Fruit fly (Drosophila melanogaster) whole organism, embryonic: ENCODE measurements around the gene fan.

Experiments used
- Asciz ChIP-seq: fragments of 200-800 bp; sonication (Bioruptor generic); optimal IDR thresholded peaks from 2 replicates; lab custom pipeline; 2017; ENCODE audit warnings: missing biosample characterization, mild to moderate bottlenecking, missing genetic modification characterization, missing genetic modification reagents
- CG1024 ChIP-seq: fragments of 200-800 bp; sonication (Bioruptor generic); IDR thresholded peaks from 2 replicates; pipeline ENCODE4 v1.3.6; 2022; ENCODE audit warnings: missing biosample characterization, missing genetic modification characterization
- CG10431 ChIP-seq: fragments of 200-800 bp; sonication (Bioruptor generic); optimal IDR thresholded peaks from 3 replicates; lab custom pipeline; 2018; ENCODE audit warnings: missing biosample characterization, mild to moderate bottlenecking, missing genetic modification characterization
- CG11093 ChIP-seq: fragments of 200-800 bp; sonication (Bioruptor generic); IDR thresholded peaks from 3 replicates; pipeline ENCODE4 v1.3.6; 2022; ENCODE audit warnings: missing biosample characterization, missing genetic modification characterization
- CG11560 ChIP-seq: fragments of 200-800 bp; sonication (Bioruptor generic); IDR thresholded peaks from 3 replicates; pipeline ENCODE4 v1.3.6; 2022; ENCODE audit warnings: missing biosample characterization, missing genetic modification characterization
- CG11696 ChIP-seq: fragments of 200-800 bp; sonication (Bioruptor generic); IDR thresholded peaks from 2 replicates; pipeline ENCODE4 v1.3.6; 2022; ENCODE audit warnings: missing biosample characterization, missing genetic modification characterization
- CG1233 ChIP-seq: fragments of 200-800 bp; sonication (Bioruptor generic); optimal IDR thresholded peaks from 4 replicates; lab custom pipeline; 2018; ENCODE audit warnings: missing biosample characterization, mild to moderate bottlenecking, missing genetic modification characterization
- CG13894 ChIP-seq: fragments of 200-800 bp; sonication (Bioruptor generic); optimal IDR thresholded peaks from 3 replicates; lab custom pipeline; 2018; ENCODE audit warnings: missing biosample characterization, mild to moderate bottlenecking, missing genetic modification characterization, moderate library complexity
- CG15269 ChIP-seq: fragments of 200-800 bp; sonication (Bioruptor generic); optimal IDR thresholded peaks from 2 replicates; lab custom pipeline; 2018; ENCODE audit warnings: missing biosample characterization, mild to moderate bottlenecking, missing genetic modification characterization, moderate library complexity
- CG15514 ChIP-seq: fragments of 200-800 bp; sonication (Bioruptor generic); optimal IDR thresholded peaks from 3 replicates; lab custom pipeline; 2017; ENCODE audit warnings: missing biosample characterization, missing genetic modification characterization, mild to moderate bottlenecking, moderate library complexity, missing genetic modification reagents
- CG1647 ChIP-seq: fragments of 200-800 bp; sonication (Bioruptor generic); optimal IDR thresholded peaks from 3 replicates; lab custom pipeline; 2016; ENCODE audit warnings: missing biosample characterization, missing genetic modification characterization
- CG16779 ChIP-seq: fragments of 200-800 bp; sonication (Bioruptor generic); IDR thresholded peaks from 2 replicates; pipeline ENCODE4 v1.3.6; 2022; ENCODE audit warnings: missing biosample characterization, missing genetic modification characterization
- CG17186 ChIP-seq: fragments of 200-800 bp; sonication (Bioruptor generic); optimal IDR thresholded peaks from 3 replicates; lab custom pipeline; 2017; ENCODE audit warnings: missing biosample characterization, missing genetic modification reagents, missing genetic modification characterization
- CG17612 ChIP-seq: fragments of 200-800 bp; sonication (Bioruptor generic); IDR thresholded peaks from 2 replicates; pipeline ENCODE4 v1.3.6; 2022; ENCODE audit warnings: missing biosample characterization, missing genetic modification characterization
- CG30020 ChIP-seq: fragments of 200-800 bp; optimal IDR thresholded peaks from 2 replicates; lab custom pipeline; 2019; ENCODE audit warnings: missing biosample characterization, mild to moderate bottlenecking, missing genetic modification characterization, moderate library complexity
- CG31441 ChIP-seq: fragments of 200-800 bp; sonication (Bioruptor generic); IDR thresholded peaks from 2 replicates; pipeline ENCODE4 v1.3.6; 2022; ENCODE audit warnings: missing biosample characterization, missing genetic modification characterization
- CG4424 ChIP-seq: fragments of 200-800 bp; sonication (Bioruptor generic); optimal IDR thresholded peaks from 3 replicates; lab custom pipeline; 2016; ENCODE audit warnings: missing biosample characterization, missing genetic modification characterization
- CG4617 ChIP-seq: fragments of 200-800 bp; sonication (Bioruptor generic); optimal IDR thresholded peaks from 3 replicates; lab custom pipeline; 2016; ENCODE audit warnings: missing biosample characterization, missing genetic modification characterization, borderline replicate concordance
- CG7987 ChIP-seq: fragments of 200-800 bp; sonication (Bioruptor generic); optimal IDR thresholded peaks from 2 replicates; lab custom pipeline; 2018; ENCODE audit warnings: missing biosample characterization, mild to moderate bottlenecking, missing genetic modification characterization, moderate library complexity
- CG8290 ChIP-seq, 3 experiments: fragments of 200-800 bp; sonication (Bioruptor generic); optimal IDR thresholded peaks; 2 replicates each; lab custom pipeline; 2016 to 2019; ENCODE audit warnings: missing biosample characterization in 3 of 3, missing genetic modification characterization in 3 of 3, mild to moderate bottlenecking in 2 of 3, moderate library complexity in 1 of 3
- CG8765 ChIP-seq: fragments of 200-800 bp; sonication (Bioruptor generic); IDR thresholded peaks from 2 replicates; pipeline ENCODE4 v1.3.6; 2022; ENCODE audit warnings: missing biosample characterization, missing genetic modification characterization
- CG9437 ChIP-seq: fragments of 200-800 bp; sonication (Bioruptor generic); optimal IDR thresholded peaks from 2 replicates; lab custom pipeline; 2018; ENCODE audit warnings: missing biosample characterization, mild to moderate bottlenecking, missing genetic modification characterization
- CG9609 ChIP-seq: fragments of 200-800 bp; sonication (Bioruptor generic); optimal IDR thresholded peaks from 3 replicates; lab custom pipeline; 2016; ENCODE audit warnings: missing biosample characterization, missing genetic modification characterization
- D19B ChIP-seq: fragments of 200-800 bp; sonication (Bioruptor generic); optimal IDR thresholded peaks from 2 replicates; lab custom pipeline; 2017; ENCODE audit warnings: missing biosample characterization, mild to moderate bottlenecking, missing genetic modification characterization
- HLH3B ChIP-seq: fragments of 200-800 bp; sonication (Bioruptor generic); IDR thresholded peaks from 2 replicates; pipeline ENCODE4 v1.3.6; 2022; ENCODE audit warnings: missing biosample characterization, missing genetic modification characterization
- HLH4C ChIP-seq: fragments of 200-800 bp; sonication (Bioruptor generic); IDR thresholded peaks from 3 replicates; pipeline ENCODE4 v1.3.6; 2022; ENCODE audit warnings: missing biosample characterization, missing genetic modification characterization; ENCODE audit not compliant: partially characterized antibody
- Hand ChIP-seq: fragments of 200-800 bp; sonication (Bioruptor generic); optimal IDR thresholded peaks from 2 replicates; lab custom pipeline; 2017; ENCODE audit warnings: mild to moderate bottlenecking, missing biosample characterization, missing genetic modification reagents, missing genetic modification characterization
- HmgD ChIP-seq: fragments of 200-800 bp; sonication (Bioruptor generic); optimal IDR thresholded peaks from 3 replicates; lab custom pipeline; 2016; ENCODE audit warnings: missing biosample characterization, missing genetic modification characterization
- Hr78 ChIP-seq, 2 experiments: fragments of 200-800 bp in 1 of 2; fragments of >200 bp in 1 of 2; sonication (Bioruptor generic) in 1 of 2; optimal IDR thresholded peaks; 2 replicates each; lab custom pipeline; 2017 to 2019; ENCODE audit warnings: missing biosample characterization in 2 of 2, missing genetic modification characterization in 2 of 2, mild to moderate bottlenecking in 1 of 2, moderate library complexity in 1 of 2
- Mad ChIP-seq: fragments of 200-800 bp; sonication (Bioruptor generic); optimal IDR thresholded peaks from 2 replicates; lab custom pipeline; 2016; ENCODE audit warnings: missing biosample characterization, missing genetic modification characterization
- Nf-YC ChIP-seq: fragments of 200-800 bp; optimal IDR thresholded peaks from 3 replicates; lab custom pipeline; 2019; ENCODE audit warnings: missing biosample characterization, mild to moderate bottlenecking, missing genetic modification characterization, moderate library complexity
- Opbp ChIP-seq: fragments of 200-800 bp; sonication (Bioruptor generic); IDR thresholded peaks from 3 replicates; pipeline ENCODE4 v1.3.6; 2022; ENCODE audit warnings: missing biosample characterization, missing genetic modification characterization; ENCODE audit not compliant: partially characterized antibody
- Sry-β ChIP-seq: fragments of 200-800 bp; sonication (Bioruptor generic); optimal IDR thresholded peaks from 2 replicates; lab custom pipeline; 2018; ENCODE audit warnings: missing biosample characterization, mild to moderate bottlenecking, missing genetic modification characterization, moderate library complexity
- ac ChIP-seq: fragments of 200-800 bp; sonication (Bioruptor generic); optimal IDR thresholded peaks from 3 replicates; lab custom pipeline; 2017; ENCODE audit warnings: missing biosample characterization, mild to moderate bottlenecking, missing genetic modification characterization
- ase ChIP-seq: fragments of 200-800 bp; sonication (Bioruptor generic); IDR thresholded peaks from 3 replicates; pipeline ENCODE4 v1.3.6; 2022; ENCODE audit warnings: missing biosample characterization, missing genetic modification characterization
- dati ChIP-seq: fragments of 200-800 bp; sonication (Bioruptor generic); IDR thresholded peaks from 2 replicates; pipeline ENCODE4 v1.3.6; 2022; ENCODE audit warnings: missing biosample characterization, missing genetic modification characterization
- dysf ChIP-seq: fragments of 200-800 bp; sonication (Bioruptor generic); IDR thresholded peaks from 3 replicates; pipeline ENCODE4 v1.3.6; 2022; ENCODE audit warnings: missing biosample characterization, missing genetic modification characterization
- gro ChIP-seq: fragments of 200-800 bp; sonication (Bioruptor generic); optimal IDR thresholded peaks from 2 replicates; lab custom pipeline; 2016; ENCODE audit warnings: missing biosample characterization, missing genetic modification characterization
- gsb-n ChIP-seq: fragments of 200-800 bp; sonication (Bioruptor generic); optimal IDR thresholded peaks from 3 replicates; lab custom pipeline; 2018; ENCODE audit warnings: missing biosample characterization, mild to moderate bottlenecking, missing genetic modification characterization
- lab ChIP-seq: fragments of 200-800 bp; sonication (Bioruptor generic); optimal IDR thresholded peaks from 3 replicates; lab custom pipeline; 2017; ENCODE audit warnings: missing biosample characterization, missing genetic modification characterization, mild to moderate bottlenecking, moderate library complexity, missing genetic modification reagents
- lov ChIP-seq, 2 experiments: fragments of 200-800 bp in 1 of 2; fragments of >200 bp in 1 of 2; sonication (Bioruptor generic) in 1 of 2; IDR thresholded peaks in 1 of 2; optimal IDR thresholded peaks in 1 of 2; 2 replicates in 1 of 2; 3 replicates in 1 of 2; pipeline versions ENCODE4 v1.3.6 to Lab custom; 2017 to 2022; ENCODE audit warnings: missing biosample characterization in 1 of 2, missing genetic modification characterization in 1 of 2
- nom ChIP-seq: fragments of 200-800 bp; sonication (Bioruptor generic); optimal IDR thresholded peaks from 2 replicates; lab custom pipeline; 2017; ENCODE audit warnings: missing biosample characterization, missing genetic modification characterization, mild to moderate bottlenecking, moderate library complexity, missing genetic modification reagents
- oc ChIP-seq: fragments of 200-800 bp; sonication (Bioruptor generic); optimal IDR thresholded peaks from 2 replicates; lab custom pipeline; 2018; ENCODE audit warnings: missing biosample characterization, mild to moderate bottlenecking, missing genetic modification characterization, moderate library complexity
- odd ChIP-seq: fragments of 200-800 bp; sonication (Bioruptor generic); optimal IDR thresholded peaks from 2 replicates; lab custom pipeline; 2017; ENCODE audit warnings: missing biosample characterization, mild to moderate bottlenecking, missing genetic modification characterization
- ssp ChIP-seq: fragments of 200-800 bp; sonication (Bioruptor generic); IDR thresholded peaks from 2 replicates; pipeline ENCODE4 v1.3.6; 2022; ENCODE audit warnings: missing biosample characterization, missing genetic modification characterization
- tin ChIP-seq: fragments of 200-800 bp; sonication (Bioruptor generic); optimal IDR thresholded peaks from 3 replicates; lab custom pipeline; 2016; ENCODE audit warnings: missing biosample characterization, missing genetic modification characterization
- trh ChIP-seq: fragments of 200-800 bp; sonication (Bioruptor generic); optimal IDR thresholded peaks from 2 replicates; lab custom pipeline; 2016; ENCODE audit warnings: missing biosample characterization, missing genetic modification characterization
- unc-4 ChIP-seq: fragments of 200-800 bp; sonication (Bioruptor generic); IDR thresholded peaks from 2 replicates; pipeline ENCODE4 v1.3.6; 2022; ENCODE audit warnings: missing biosample characterization, missing genetic modification characterization; ENCODE audit not compliant: partially characterized antibody
- unpg ChIP-seq: fragments of 200-800 bp; sonication (Bioruptor generic); optimal IDR thresholded peaks from 3 replicates; lab custom pipeline; 2018; ENCODE audit warnings: missing biosample characterization, mild to moderate bottlenecking, missing genetic modification characterization, moderate library complexity
- usp ChIP-seq: fragments of >200 bp; optimal IDR thresholded peaks from 2 replicates; lab custom pipeline; 2017; ENCODE audit warnings: missing biosample characterization, missing genetic modification characterization

Gene fan

DNA sequence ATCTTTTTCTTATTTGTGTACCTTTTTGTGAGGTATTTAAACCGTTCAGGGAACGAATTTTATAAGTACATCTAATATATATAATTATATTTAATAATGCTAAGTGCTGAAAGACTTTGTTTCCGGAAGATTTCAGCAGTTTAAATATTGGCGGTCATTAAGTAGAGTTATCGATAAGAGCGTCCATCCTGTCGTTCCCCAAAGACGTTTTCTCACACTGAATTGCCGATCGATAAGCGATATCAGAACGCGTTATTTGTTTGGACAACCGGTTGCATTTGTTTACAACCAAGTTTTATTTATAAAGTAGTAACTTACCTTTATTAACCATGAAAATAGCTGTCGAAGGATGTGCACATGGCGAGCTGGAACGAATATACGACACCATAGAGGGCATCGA is 12.7 kb downstream of the fan start, which contains the start of gene ldbr (continued):
- TF ChIP-seq trh, result no peak
- TF ChIP-seq unc-4 (GFP tag; lab: Robert Waterston, UW), result peak; percentile 50; the same call in 1 of the 2 replicates
- no peak for TF ChIP-seq CG16779 (GFP tag; lab: Robert Waterston, UW)
- no peak for TF ChIP-seq D19B
- no peak for TF ChIP-seq ac (GFP tag; lab: Kevin White, UChicago)
- TF ChIP-seq CG13894 (tag; lab: Kevin White, UChicago), result no peak
- TF ChIP-seq CG1647 (GFP tag; lab: Kevin White, UChicago), result no peak
- peak; percentile 45 for TF ChIP-seq CG15514 (GFP tag; lab: Kevin White, UChicago)
- TF ChIP-seq CG4424, result no peak
- no peak for TF ChIP-seq Hr78 (GFP tag; optimal IDR thresholded peaks at IDR 0.05; lab: Kevin White, UChicago)
- TF ChIP-seq CG1024 (GFP tag; lab: Robert Waterston, UW), result no peak
- no peak for TF ChIP-seq CG1233 (GFP tag; lab: Kevin White, UChicago)
- no peak for TF ChIP-seq Nf-YC (tag; lab: Kevin White, UChicago)
- peak; percentile 45; the same call in 2 of the 3 replicates for TF ChIP-seq Opbp (GFP tag; lab: Robert Waterston, UW)
- no peak for TF ChIP-seq tin (GFP tag; lab: Kevin White, UChicago)
- peak; percentile 18 for TF ChIP-seq CG4617 (GFP tag; lab: Kevin White, UChicago)
- no peak for TF ChIP-seq lab (GFP tag; lab: Kevin White, UChicago)
- TF ChIP-seq CG9609 (GFP tag; lab: Kevin White, UChicago), result no peak
- no peak for TF ChIP-seq unpg (GFP tag; lab: Kevin White, UChicago)
- no peak for TF ChIP-seq lov (optimal IDR thresholded peaks at IDR 0.05; lab: Kevin White, UChicago)
- TF ChIP-seq lov (GFP tag; IDR thresholded peaks at IDR 0.05; lab: Robert Waterston, UW), result no peak
- TF ChIP-seq nom (GFP tag; lab: Kevin White, UChicago), result no peak
- no peak for TF ChIP-seq dati (GFP tag; lab: Robert Waterston, UW)
- TF ChIP-seq CG17612 (GFP tag; lab: Robert Waterston, UW), result no peak
- no peak for TF ChIP-seq CG11696 (GFP tag; lab: Robert Waterston, UW)
- no peak for TF ChIP-seq Mad
- TF ChIP-seq HmgD (GFP tag; lab: Kevin White, UChicago), result no peak
- no peak for TF ChIP-seq ssp (GFP tag; lab: Robert Waterston, UW)
- TF ChIP-seq HLH4C, result peak; percentile 76
- TF ChIP-seq dysf, result no peak
- TF ChIP-seq CG9437 (GFP tag; lab: Kevin White, UChicago), result no peak
- TF ChIP-seq usp (GFP tag; lab: Kevin White, UChicago), result no peak
- no peak for TF ChIP-seq oc (tag; lab: Kevin White, UChicago)
- peak; percentile 31 for TF ChIP-seq CG7987 (GFP tag; lab: Kevin White, UChicago)
- peak; percentile 6 for TF ChIP-seq CG17186
- no peak for TF ChIP-seq HLH3B (GFP tag; lab: Robert Waterston, UW)
- no peak for TF ChIP-seq CG31441 (GFP tag; lab: Robert Waterston, UW)
- no peak for TF ChIP-seq odd (GFP tag; lab: Kevin White, UChicago)
- TF ChIP-seq CG15269 (tag; lab: Kevin White, UChicago), result no peak
- TF ChIP-seq Hand (GFP tag; lab: Kevin White, UChicago), result no peak
- peak; percentile 23 for TF ChIP-seq CG10431 (GFP tag; lab: Kevin White, UChicago)
- TF ChIP-seq CG11560 (tag; lab: Robert Waterston, UW), result no peak
- no peak for TF ChIP-seq CG8290 (GFP tag; optimal IDR thresholded peaks at IDR 0.05; lab: Kevin White, UChicago)
- TF ChIP-seq CG8290 (tag; optimal IDR thresholded peaks at IDR 0.05; lab: Kevin White, UChicago), result no peak
- no peak for TF ChIP-seq ase (GFP tag; lab: Robert Waterston, UW)
- TF ChIP-seq Asciz (GFP tag; lab: Kevin White, UChicago), result no peak
- no peak for TF ChIP-seq CG30020 (tag; lab: Kevin White, UChicago)
- no peak for TF ChIP-seq Sry-β (GFP tag; lab: Kevin White, UChicago)
- no peak for TF ChIP-seq CG8765 (GFP tag; lab: Robert Waterston, UW)
- TF ChIP-seq CG11093 (GFP tag; lab: Robert Waterston, UW), result no peak
- TF ChIP-seq gsb-n (tag; lab: Kevin White, UChicago), result no peak
- TF ChIP-seq gro (GFP tag; lab: Kevin White, UChicago), result no peak
